Fruit fly (Drosophila melanogaster) whole organism, pupa: ENCODE measurements around the gene Mks1.

Experiments
- CG10348 ChIP-seq: fragments of 200-800 bp; sonication (Bioruptor generic); IDR thresholded peaks from 2 replicates; pipeline ENCODE4 v1.3.6; 2022; ENCODE audit warnings: missing biosample characterization, missing genetic modification characterization
- CG12605 ChIP-seq: fragments of 200-800 bp; sonication (Bioruptor generic); IDR thresholded peaks from 2 replicates; pipeline ENCODE4 v1.3.6; 2022; ENCODE audit warnings: missing biosample characterization, missing genetic modification characterization
- CG13204 ChIP-seq: fragments of 200-800 bp; sonication (Bioruptor generic); optimal IDR thresholded peaks from 2 replicates; lab custom pipeline; 2018; ENCODE audit warnings: missing biosample characterization, mild to moderate bottlenecking, missing genetic modification characterization, moderate library complexity
- CG14655 ChIP-seq: fragments of 200-800 bp; sonication (Bioruptor generic); optimal IDR thresholded peaks from 3 replicates; lab custom pipeline; 2017; ENCODE audit warnings: mild to moderate bottlenecking, missing biosample characterization, missing genetic modification reagents, missing genetic modification characterization
- CG15710 ChIP-seq: fragments of 200-800 bp; sonication (Bioruptor generic); optimal IDR thresholded peaks from 2 replicates; lab custom pipeline; 2018; ENCODE audit warnings: missing biosample characterization, mild to moderate bottlenecking, missing genetic modification characterization, moderate library complexity
- CG17806 ChIP-seq: fragments of 200-800 bp; sonication (Bioruptor generic); optimal IDR thresholded peaks from 2 replicates; lab custom pipeline; 2018; ENCODE audit warnings: missing biosample characterization, mild to moderate bottlenecking, missing genetic modification characterization, moderate library complexity
- CG32121 ChIP-seq: fragments of 200-800 bp; sonication (Bioruptor generic); IDR thresholded peaks from 2 replicates; pipeline ENCODE4 v1.3.6; 2022; ENCODE audit warnings: missing biosample characterization, missing genetic modification characterization
- CG34367 ChIP-seq: fragments of 200-800 bp; sonication (Bioruptor generic); optimal IDR thresholded peaks from 2 replicates; lab custom pipeline; 2018; ENCODE audit warnings: missing biosample characterization, mild to moderate bottlenecking, missing genetic modification characterization
- CG4496 ChIP-seq: fragments of 200-800 bp; sonication (Bioruptor generic); IDR thresholded peaks from 3 replicates; pipeline ENCODE4 v1.3.6; 2022; ENCODE audit warnings: missing biosample characterization, missing genetic modification characterization
- CG8159 ChIP-seq: fragments of 200-800 bp; sonication (Bioruptor generic); optimal IDR thresholded peaks from 3 replicates; lab custom pipeline; 2018; ENCODE audit warnings: missing biosample characterization, mild to moderate bottlenecking, missing genetic modification characterization, moderate library complexity
- CG8301 ChIP-seq: fragments of 200-800 bp; sonication (Bioruptor generic); optimal IDR thresholded peaks from 2 replicates; lab custom pipeline; 2018; ENCODE audit warnings: missing biosample characterization, mild to moderate bottlenecking, missing genetic modification characterization
- CG9948 ChIP-seq: fragments of 200-800 bp; sonication (Bioruptor generic); optimal IDR thresholded peaks from 2 replicates; lab custom pipeline; 2018; ENCODE audit warnings: missing biosample characterization, mild to moderate bottlenecking, missing genetic modification characterization, moderate library complexity
- D1 ChIP-seq: fragments of 200-800 bp; sonication (Bioruptor generic); optimal IDR thresholded peaks from 2 replicates; lab custom pipeline; 2018; ENCODE audit warnings: missing biosample characterization, mild to moderate bottlenecking, missing genetic modification characterization, moderate library complexity
- EcR ChIP-seq: fragments of 200-800 bp; sonication (Bioruptor generic); optimal IDR thresholded peaks from 3 replicates; lab custom pipeline; 2019; ENCODE audit warnings: missing biosample characterization, missing genetic modification characterization, mild to moderate bottlenecking, moderate library complexity, missing genetic modification reagents
- Ets98B ChIP-seq: fragments of 200-800 bp; sonication (Bioruptor generic); IDR thresholded peaks from 2 replicates; pipeline ENCODE4 v1.3.6; 2022; ENCODE audit warnings: missing biosample characterization, missing genetic modification characterization
- Pif1A ChIP-seq: fragments of 200-800 bp; sonication (Bioruptor generic); optimal IDR thresholded peaks from 3 replicates; lab custom pipeline; 2016; ENCODE audit warnings: missing biosample characterization, missing genetic modification characterization
- Pif1B ChIP-seq: fragments of 200-800 bp; sonication (Bioruptor generic); optimal IDR thresholded peaks from 3 replicates; lab custom pipeline; 2016; ENCODE audit warnings: missing biosample characterization, missing genetic modification characterization
- Snoo ChIP-seq: fragments of 200-800 bp; sonication (Bioruptor generic); optimal IDR thresholded peaks from 3 replicates; lab custom pipeline; 2017; ENCODE audit warnings: missing biosample characterization, mild to moderate bottlenecking, missing genetic modification characterization, inconsistent platforms
- fd96Ca ChIP-seq: fragments of 200-800 bp; sonication (Bioruptor generic); IDR thresholded peaks from 3 replicates; pipeline ENCODE4 v1.3.6; 2022; ENCODE audit warnings: missing biosample characterization, missing genetic modification characterization
- gl ChIP-seq: fragments of 200-800 bp; sonication (Bioruptor generic); optimal IDR thresholded peaks from 2 replicates; lab custom pipeline; 2018; ENCODE audit warnings: missing biosample characterization, mild to moderate bottlenecking, missing genetic modification characterization
- rn ChIP-seq: fragments of 200-800 bp; sonication (Bioruptor generic); IDR thresholded peaks from 2 replicates; pipeline ENCODE4 v1.3.6; 2022; ENCODE audit warnings: missing biosample characterization, missing genetic modification characterization

The Mks1 gene

DNA sequence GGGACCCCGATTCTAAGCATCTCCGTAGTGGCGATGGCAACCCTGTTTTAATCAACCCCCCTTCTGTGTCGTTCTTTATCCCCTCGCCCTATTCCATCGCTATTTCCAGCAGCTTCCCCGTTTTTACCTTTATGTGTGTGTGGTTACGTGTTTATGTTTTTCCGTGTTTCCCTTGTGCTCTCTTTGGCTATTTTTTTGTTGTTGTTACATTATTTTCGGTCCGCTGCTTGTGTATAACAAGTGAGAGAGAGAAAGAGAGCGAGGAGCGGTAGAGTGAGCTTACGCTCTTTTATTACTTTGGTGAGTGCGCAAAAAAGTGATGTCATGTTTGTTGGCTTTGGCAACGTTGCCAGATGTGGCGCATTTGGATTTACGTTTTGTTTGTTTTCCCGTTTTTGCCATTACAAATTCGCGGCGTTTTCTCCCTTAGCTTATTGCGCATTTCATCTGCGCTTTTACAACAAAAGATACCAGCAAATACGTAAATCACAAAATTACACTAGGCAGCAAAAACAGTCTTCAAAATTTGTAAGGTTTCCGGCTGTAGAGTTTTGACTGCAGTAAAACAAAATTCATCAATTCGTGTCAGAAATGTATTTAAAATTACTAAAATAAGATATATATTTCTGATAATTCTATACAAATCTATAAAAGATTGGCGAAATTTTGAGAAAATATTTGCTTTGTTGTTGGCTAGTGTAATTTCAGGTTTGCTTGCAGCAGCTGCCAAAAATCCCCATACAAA is 26.0 kb downstream of the Mks1 start:
- TF ChIP-seq Ets98B (peak; percentile 51; the same call in 1 of the 2 replicates), gl (tag; lab: Kevin White, UChicago) (no peak), CG8301 (tag; lab: Kevin White, UChicago) (peak; percentile 6), Pif1A (GFP tag; lab: Kevin White, UChicago) (peak; percentile 2), CG34367 (tag; lab: Kevin White, UChicago) (no peak), CG14655 (GFP tag; lab: Kevin White, UChicago) (peak; percentile 50), CG13204 (no peak), CG12605 (GFP tag; lab: Robert Waterston, UW) (peak; percentile 6; the same call in 1 of the 2 replicates), fd96Ca (GFP tag; lab: Robert Waterston, UW) (peak; percentile 61; the same call in 2 of the 3 replicates), CG4496 (GFP tag; lab: Robert Waterston, UW) (peak; percentile 64; the same call in 2 of the 3 replicates), CG17806 (tag; lab: Kevin White, UChicago) (no peak), Pif1B (no peak), Snoo (peak; percentile 59), CG15710 (tag; lab: Kevin White, UChicago) (no peak), CG32121 (GFP tag; lab: Robert Waterston, UW) (peak; percentile 18; the same call in 1 of the 2 replicates), EcR (GFP tag; lab: Kevin White, UChicago) (no peak), CG8159 (tag; lab: Kevin White, UChicago) (peak; percentile 29), CG9948 (tag; lab: Kevin White, UChicago) (peak; percentile 24)

DNA sequence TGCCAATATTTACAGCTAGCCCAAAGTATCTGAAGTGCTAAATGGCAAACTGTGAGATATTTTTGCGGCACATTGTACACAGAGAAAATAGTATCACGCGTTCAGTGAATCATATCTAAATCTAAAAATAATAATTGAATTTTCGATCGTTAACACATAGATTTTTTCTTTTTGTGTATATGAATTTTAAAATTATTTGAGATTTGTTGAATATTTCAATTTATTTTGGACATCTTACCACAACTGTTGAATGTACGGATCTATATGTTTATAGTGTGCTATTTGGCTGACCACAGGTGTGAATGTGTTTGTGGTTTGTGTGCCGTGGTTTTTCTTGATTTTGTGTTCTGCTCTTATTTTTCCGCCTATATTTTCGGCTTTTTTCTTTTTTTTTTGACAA is 26.6 kb downstream of the Mks1 start:
- TF ChIP-seq Pif1B (no peak), CG14655 (GFP tag; lab: Kevin White, UChicago) (peak; percentile 58), CG34367 (tag; lab: Kevin White, UChicago) (no peak), CG8159 (tag; lab: Kevin White, UChicago) (no peak), D1 (peak; percentile 31), CG9948 (tag; lab: Kevin White, UChicago) (peak; percentile 17), gl (tag; lab: Kevin White, UChicago) (no peak), Snoo (no peak), CG8301 (tag; lab: Kevin White, UChicago) (peak; percentile 27), CG10348 (GFP tag; lab: Robert Waterston, UW) (no peak), rn (GFP tag; lab: Robert Waterston, UW) (no peak), Pif1A (GFP tag; lab: Kevin White, UChicago) (peak; percentile 44), Ets98B (peak; percentile 12; the same call in 1 of the 2 replicates), CG15710 (tag; lab: Kevin White, UChicago) (no peak), CG12605 (GFP tag; lab: Robert Waterston, UW) (no peak), CG32121 (GFP tag; lab: Robert Waterston, UW) (0 out of 2 replicates have a peak, but pooled peaks have one; percentile 18), CG17806 (tag; lab: Kevin White, UChicago) (no peak), CG13204 (no peak), CG4496 (GFP tag; lab: Robert Waterston, UW) (peak; percentile 54; the same call in 2 of the 3 replicates), EcR (GFP tag; lab: Kevin White, UChicago) (no peak), fd96Ca (GFP tag; lab: Robert Waterston, UW) (no peak)

DNA sequence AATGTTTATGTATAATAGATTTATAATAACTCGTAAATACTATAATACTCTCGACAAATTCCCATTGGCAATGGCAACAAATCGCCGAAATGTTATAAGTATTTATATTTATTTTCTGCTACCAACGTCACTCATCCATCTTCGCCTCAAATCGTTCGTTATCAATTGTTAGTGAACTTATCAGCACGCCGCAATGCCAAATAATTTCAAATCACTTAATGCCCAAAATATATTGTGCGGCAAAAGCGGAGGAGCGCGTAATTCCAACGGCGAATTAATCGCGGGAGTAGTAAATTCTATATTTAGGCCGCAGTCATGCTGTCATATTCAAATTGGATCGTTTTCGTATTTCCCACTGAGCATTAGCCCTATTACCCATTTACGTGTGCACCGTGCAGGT is 27.2 kb downstream of the Mks1 start:
- TF ChIP-seq CG14655 (GFP tag; lab: Kevin White, UChicago), result no peak
- TF ChIP-seq CG34367 (tag; lab: Kevin White, UChicago), result no peak

DNA sequence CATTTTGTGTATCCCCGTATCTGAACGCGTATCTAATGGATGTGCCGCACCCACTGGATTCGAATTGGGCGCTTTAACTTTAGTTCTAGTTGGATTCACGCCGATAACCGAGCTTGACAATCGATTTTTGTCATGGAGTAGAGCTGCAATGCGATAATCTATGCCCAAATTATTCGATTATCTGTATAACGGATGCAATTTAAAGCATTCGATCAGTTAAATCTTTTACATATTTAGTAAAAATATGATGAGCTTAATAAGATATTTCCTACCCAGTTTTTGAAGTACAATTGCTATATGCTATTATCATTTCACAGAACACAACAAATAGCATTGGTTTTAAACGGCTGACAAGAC is 29.2 kb downstream of the Mks1 start:
- TF ChIP-seq CG34367 (tag; lab: Kevin White, UChicago), result no peak
- no peak for TF ChIP-seq CG15710 (tag; lab: Kevin White, UChicago)
- no peak for TF ChIP-seq Pif1A (GFP tag; lab: Kevin White, UChicago)
- TF ChIP-seq CG8159 (tag; lab: Kevin White, UChicago), result no peak
- TF ChIP-seq EcR (GFP tag; lab: Kevin White, UChicago), result no peak
- no peak for TF ChIP-seq CG13204
- no peak for TF ChIP-seq CG17806 (tag; lab: Kevin White, UChicago)
- no peak for TF ChIP-seq gl (tag; lab: Kevin White, UChicago)
- TF ChIP-seq CG4496 (GFP tag; lab: Robert Waterston, UW), result no peak
- no peak for TF ChIP-seq rn (GFP tag; lab: Robert Waterston, UW)
- no peak for TF ChIP-seq CG12605 (GFP tag; lab: Robert Waterston, UW)
- TF ChIP-seq CG8301 (tag; lab: Kevin White, UChicago), result no peak

DNA sequence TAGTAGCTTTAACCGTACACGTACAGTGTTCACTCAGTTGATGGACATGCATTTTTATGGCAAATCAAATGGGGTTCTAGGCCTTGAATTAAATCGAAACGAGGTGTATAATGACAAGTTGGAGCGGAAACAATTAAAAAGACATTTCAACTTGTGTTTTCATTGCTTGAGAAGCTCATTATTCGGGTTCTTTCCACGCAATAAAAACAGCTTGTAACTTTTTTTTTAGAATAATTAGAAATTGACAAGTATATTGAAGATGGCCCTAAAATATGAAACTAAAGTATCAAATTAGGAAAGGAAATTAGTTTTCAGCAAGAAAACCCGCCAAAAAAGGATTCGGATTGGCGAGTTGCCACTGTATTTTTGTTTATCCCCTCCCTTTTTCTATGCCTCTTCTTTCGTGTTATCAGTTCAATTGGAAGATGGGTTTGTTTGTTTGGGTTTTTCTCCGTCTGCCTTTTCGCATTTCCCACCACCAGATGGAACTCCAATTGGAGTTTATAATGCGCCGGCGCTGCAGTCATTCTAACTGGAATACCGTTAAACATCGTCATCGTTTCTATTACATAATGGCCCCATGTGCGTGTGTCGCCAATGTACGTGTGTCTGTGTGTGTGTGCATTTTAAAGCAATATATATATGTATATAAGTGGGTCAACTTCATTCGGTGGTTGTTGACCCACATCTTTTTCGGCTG is 29.7 kb downstream of the Mks1 start:
- TF ChIP-seq Pif1A (GFP tag; lab: Kevin White, UChicago), result no peak
- TF ChIP-seq CG13204, result no peak
- TF ChIP-seq gl (tag; lab: Kevin White, UChicago), result no peak
- TF ChIP-seq CG8159 (tag; lab: Kevin White, UChicago), result no peak
- TF ChIP-seq fd96Ca (GFP tag; lab: Robert Waterston, UW), result no peak
- no peak for TF ChIP-seq rn (GFP tag; lab: Robert Waterston, UW)
- no peak for TF ChIP-seq CG14655 (GFP tag; lab: Kevin White, UChicago)
- TF ChIP-seq CG32121 (GFP tag; lab: Robert Waterston, UW), result no peak
- no peak for TF ChIP-seq EcR (GFP tag; lab: Kevin White, UChicago)
- no peak for TF ChIP-seq CG15710 (tag; lab: Kevin White, UChicago)
- TF ChIP-seq CG10348 (GFP tag; lab: Robert Waterston, UW), result no peak
- TF ChIP-seq Ets98B, result no peak
- no peak for TF ChIP-seq D1
- TF ChIP-seq, all 21 proteins: peak for 0
